Fruit fly (Drosophila melanogaster): Measurements from ENCODE around the gene alpha4GT2.

dm6 chr3R:25811611-25812010 lies 20.4 kb upstream of the alpha4GT2 start, which contains the start of the genes Acam and CG17770:
- TF ChIP-seq h (optimal IDR thresholded peaks at IDR 0.05) (no peak), psq (optimal IDR thresholded peaks at IDR 0.05) (no peak), Sin3A (optimal IDR thresholded peaks at IDR 0.05) (no peak), Myc (optimal IDR thresholded peaks at IDR 0.05) (no peak), insv (optimal IDR thresholded peaks at IDR 0.05) (no peak)

All from Kc167 (cell line).